Worm (Caenorhabditis elegans): ENCODE measurements around the gene gbh-1.

gbh-1 gene

DNA sequence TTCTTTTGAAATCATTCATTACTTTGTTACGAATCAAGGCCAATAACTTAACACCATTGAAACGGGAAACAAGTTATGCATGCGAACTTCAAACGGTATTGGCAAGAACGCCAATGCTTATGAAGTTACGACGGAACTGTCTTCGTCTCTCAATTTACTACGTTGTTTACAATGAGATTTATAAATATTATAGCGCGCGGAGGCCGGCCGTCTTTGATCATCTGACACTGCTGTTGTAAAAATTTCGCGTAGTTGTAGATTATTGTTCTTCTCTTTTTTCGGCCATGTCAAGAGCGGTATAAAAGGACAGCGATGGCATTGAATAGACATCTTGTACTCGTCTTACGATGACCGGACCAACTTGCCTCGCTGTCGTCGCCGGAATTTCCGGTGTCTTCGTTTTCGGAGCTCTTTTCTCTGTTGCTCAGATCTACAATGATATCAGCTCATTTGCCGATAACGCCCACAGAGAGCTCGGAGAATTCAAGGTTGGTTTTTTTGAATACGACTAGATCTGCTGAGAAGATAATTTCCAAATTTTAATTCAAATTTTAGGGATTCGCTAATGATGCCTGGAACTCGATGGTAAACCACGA lies 11.1 kb upstream of the gbh-1 start, which contains the start of gene col-39:
col-39 (plus strand) TSS at position 342 of the 596 bp plus-strand sequence.
- peak; percentile 8 for TF ChIP-seq lin-40 (tag; optimal IDR thresholded peaks at IDR 0.05)
- no peak for TF ChIP-seq ceh-79 (tag; optimal IDR thresholded peaks at IDR 0.05)

DNA sequence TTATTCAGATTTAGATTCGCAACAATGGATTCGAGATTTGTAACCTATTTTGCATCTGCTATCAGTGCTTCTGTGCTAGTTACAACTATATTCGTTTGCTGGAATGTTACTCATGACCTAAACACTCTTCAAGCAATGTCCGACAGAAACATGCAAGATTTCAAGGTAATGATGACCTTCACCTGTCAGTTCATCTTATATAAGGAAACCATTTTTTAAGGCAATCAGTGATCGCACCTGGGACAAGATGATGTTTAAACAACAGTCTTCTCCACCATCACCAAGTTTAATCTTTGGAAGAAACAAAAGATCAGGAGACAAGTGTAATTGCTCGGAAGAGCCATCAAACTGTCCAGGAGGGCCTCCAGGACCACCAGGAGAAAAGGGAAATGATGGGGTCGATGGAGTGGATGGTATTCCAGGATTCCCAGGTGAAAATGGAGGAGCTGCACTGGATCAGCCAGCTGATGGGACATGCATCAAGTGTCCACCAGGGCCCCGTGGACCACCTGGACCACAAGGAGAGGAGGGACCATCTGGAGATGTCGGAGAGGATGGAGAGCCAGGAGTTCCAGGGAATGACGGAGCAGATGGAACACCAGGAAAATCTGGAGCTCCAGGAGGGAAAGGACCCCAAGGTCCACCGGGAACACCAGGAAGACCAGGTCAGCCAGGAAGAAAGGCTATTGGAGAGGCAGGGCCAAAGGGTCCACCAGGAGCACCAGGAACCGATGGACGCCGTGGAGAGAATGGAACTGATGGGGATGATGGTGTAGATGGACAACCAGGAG lies 10.2 kb upstream of the gbh-1 start, which contains the start of gene col-79:
col-79 (plus strand) TSS at position 20 of the 791 bp plus-strand sequence.
- TF ChIP-seq ceh-58 (GFP tag; IDR thresholded peaks at IDR 0.05): no peak
- TF ChIP-seq pbrm-1 (GFP tag; IDR thresholded peaks at IDR 0.05): peak; percentile 13; the same call in 1 of the 2 replicates
- TF ChIP-seq ceh-91 (GFP tag; IDR thresholded peaks at IDR 0.05): no peak
- TF ChIP-seq mcd-1 (GFP tag; IDR thresholded peaks at IDR 0.05): 0 out of 2 replicates have a peak, but pooled peaks have one; percentile 13
- peak; percentile 68; the same call in 1 of the 2 replicates for TF ChIP-seq egrh-3 (GFP tag; IDR thresholded peaks at IDR 0.05)
- TF ChIP-seq zfh-2 (GFP tag; conservative IDR thresholded peaks at IDR 0.05): peak; percentile 88
- TF ChIP-seq lin-54 (GFP tag; optimal IDR thresholded peaks at IDR 0.05): no peak

ce11 chrII:10696060-10696459 lies 2.5 kb upstream of the gbh-1 start:
- no peak for TF ChIP-seq nhr-179 (tag; optimal IDR thresholded peaks at IDR 0.05)
- TF ChIP-seq F52B5.7 (tag; optimal IDR thresholded peaks at IDR 0.05): no peak
- TF ChIP-seq tlf-1 (GFP tag; optimal IDR thresholded peaks at IDR 0.05): no peak
- TF ChIP-seq T07F8.4 (tag; optimal IDR thresholded peaks at IDR 0.05): no peak
- no peak for TF ChIP-seq unc-62 (GFP tag; optimal IDR thresholded peaks at IDR 0.05)

DNA sequence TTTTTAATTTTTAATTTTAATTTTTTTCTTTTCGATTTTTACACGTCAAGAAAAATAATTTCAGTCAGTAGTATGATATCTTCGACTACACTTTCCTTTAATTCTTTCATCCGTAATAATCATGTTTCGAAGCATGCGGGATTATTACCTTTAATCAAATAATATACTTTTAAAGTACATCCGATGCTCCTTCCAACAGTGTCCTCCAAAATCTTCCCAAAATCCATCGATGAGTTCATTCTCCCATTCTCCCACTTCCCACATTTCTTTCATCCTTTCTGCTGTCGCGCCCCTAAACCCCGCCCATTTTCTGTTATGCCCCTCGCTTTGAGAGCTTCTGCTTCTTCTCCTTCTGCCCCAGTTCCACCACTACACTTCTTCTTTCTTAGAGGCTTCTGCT lies 1.1 kb upstream of the gbh-1 start, which contains the start of gene lgc-57:
lgc-57 (plus strand) TSS at position 301 of the 400 bp plus-strand sequence.
- no peak for TF ChIP-seq F22D6.2 (tag; optimal IDR thresholded peaks at IDR 0.05)
- TF ChIP-seq Y67H2A.10 (GFP tag; conservative IDR thresholded peaks at IDR 0.05): no peak
- no peak for TF ChIP-seq madf-10 (tag; optimal IDR thresholded peaks at IDR 0.05)
- TF ChIP-seq dox-1 (GFP tag; IDR thresholded peaks at IDR 0.05): no peak
- no peak for TF ChIP-seq B0019.2 (GFP tag; conservative IDR thresholded peaks at IDR 0.05)
- TF ChIP-seq nhr-90 (tag; optimal IDR thresholded peaks at IDR 0.05): no peak
- no peak for TF ChIP-seq efl-1 (GFP tag; optimal IDR thresholded peaks at IDR 0.05)
- TF ChIP-seq cebp-2 (GFP tag; IDR thresholded peaks at IDR 0.05): no peak

- TF ChIP-seq ztf-6 (GFP tag; IDR thresholded peaks at IDR 0.05) (no peak), nfyb-1 (GFP tag; IDR thresholded peaks at IDR 0.05) (no peak), ZK185.1 (tag; optimal IDR thresholded peaks at IDR 0.05; ENCODE audit: poor library complexity, severe bottlenecking) (no peak), ceh-79 (tag; optimal IDR thresholded peaks at IDR 0.05) (no peak), hlh-12 (tag; optimal IDR thresholded peaks at IDR 0.05) (no peak), F10E7.11 (tag; optimal IDR thresholded peaks at IDR 0.05) (no peak), him-1 (tag; optimal IDR thresholded peaks at IDR 0.05) (no peak), ceh-58 (GFP tag; IDR thresholded peaks at IDR 0.05) (no peak), ceh-27 (GFP tag; optimal IDR thresholded peaks at IDR 0.05) (no peak), cebp-2 (GFP tag; IDR thresholded peaks at IDR 0.05) (no peak)
Measured at ce11 chrII:10684954-10685353, 8.6 kb downstream of the gbh-1 start.

ce11 chrII:10680614-10681013 lies 13.0 kb downstream of the gbh-1 start:
- TF ChIP-seq cebp-1 (GFP tag; IDR thresholded peaks at IDR 0.05) (no peak), cebp-1 (tag; optimal IDR thresholded peaks at IDR 0.05) (no peak), dox-1 (GFP tag; IDR thresholded peaks at IDR 0.05) (no peak), nhr-120 (GFP tag; IDR thresholded peaks at IDR 0.05) (no peak), ztf-26 (tag; optimal IDR thresholded peaks at IDR 0.05) (no peak)
